Fruit fly (Drosophila melanogaster) whole organism: ENCODE results near the gene p115.

ENCODE experiments used
- EcR ChIP-seq, 2 experiments: fragments of >200 bp; optimal IDR thresholded peaks; 2 replicates each; lab custom pipeline; 2017; ENCODE audit warnings: missing biosample characterization in 2 of 2, missing genetic modification characterization in 2 of 2, missing genetic modification reagents in 2 of 2
- pan ChIP-seq: fragments of >200 bp; optimal IDR thresholded peaks from 2 replicates; lab custom pipeline; 2017

dm6 chrX:7930236-7931027 is 36.6 kb downstream of the p115 start:
- TF ChIP-seq pan (lab: Kevin White, UChicago) (no peak), EcR (GFP tag; optimal IDR thresholded peaks at IDR 0.05; lab: Kevin White, UChicago) (no peak)
